Fruit fly (Drosophila melanogaster) whole organism, wandering third instar larva: Measurements from ENCODE around the gene CG13640.

Experiments used
- CG9705 ChIP-seq: fragments of 200-800 bp; sonication (Bioruptor generic); optimal IDR thresholded peaks from 2 replicates; lab custom pipeline; 2018; ENCODE audit warnings: missing biosample characterization, mild to moderate bottlenecking, missing genetic modification characterization
- Hnf4 ChIP-seq: fragments of 200-800 bp; sonication (Bioruptor generic); optimal IDR thresholded peaks from 2 replicates; lab custom pipeline; 2016; ENCODE audit warnings: missing biosample characterization, mild to moderate bottlenecking, missing genetic modification characterization
- Hr78 ChIP-seq: fragments of >200 bp; optimal IDR thresholded peaks from 2 replicates; lab custom pipeline; 2017; ENCODE audit warnings: missing biosample characterization, missing genetic modification characterization
- Hr83 ChIP-seq: fragments of 200-300 bp; sonication (Bioruptor generic); optimal IDR thresholded peaks from 2 replicates; lab custom pipeline; 2016; ENCODE audit warnings: missing biosample characterization, mild to moderate bottlenecking, missing genetic modification characterization, moderate library complexity; ENCODE audit not compliant: poor library complexity, severe bottlenecking
- Myc ChIP-seq: fragments of >200 bp; optimal IDR thresholded peaks from 2 replicates; lab custom pipeline; 2017
- OdsH ChIP-seq: fragments of 200-800 bp; sonication (Bioruptor generic); optimal IDR thresholded peaks from 2 replicates; lab custom pipeline; 2016; ENCODE audit warnings: missing biosample characterization, mild to moderate bottlenecking, missing genetic modification characterization
- jim ChIP-seq: fragments of 175-275, 200-325 bp; sonication (Bioruptor generic); optimal IDR thresholded peaks from 2 replicates; lab custom pipeline; 2016; ENCODE audit warnings: missing biosample characterization, mild to moderate bottlenecking, missing genetic modification characterization
- lola ChIP-seq: fragments of >200 bp; optimal IDR thresholded peaks from 2 replicates; lab custom pipeline; 2017; ENCODE audit warnings: missing biosample characterization, missing genetic modification characterization
- rgr ChIP-seq: fragments of 200-800 bp; sonication (Bioruptor generic); optimal IDR thresholded peaks from 3 replicates; lab custom pipeline; 2016; ENCODE audit warnings: missing biosample characterization, mild to moderate bottlenecking, missing genetic modification characterization
- tai ChIP-seq: sonication (Bioruptor generic); optimal IDR thresholded peaks from 2 replicates; lab custom pipeline; 2016; ENCODE audit warnings: missing biosample characterization, missing genetic modification characterization
- usp ChIP-seq: fragments of >200 bp; optimal IDR thresholded peaks from 2 replicates; lab custom pipeline; 2017; ENCODE audit warnings: missing biosample characterization, missing genetic modification characterization

dm6 chr3R:24841063-24841462, 20.9 kb downstream of the CG13640 start, which contains the start of gene CG33658:
- no peak for TF ChIP-seq CG9705 (GFP tag; lab: Kevin White, UChicago)
- no peak for TF ChIP-seq lola (GFP tag; lab: Kevin White, UChicago)
- TF ChIP-seq Hr78 (GFP tag; lab: Kevin White, UChicago) = no peak
- no peak for TF ChIP-seq Hnf4 (GFP tag; lab: Kevin White, UChicago)
- TF ChIP-seq Myc (lab: Kevin White, UChicago) = no peak
- no peak for TF ChIP-seq rgr (GFP tag; lab: Kevin White, UChicago)
- no peak for TF ChIP-seq jim
- no peak for TF ChIP-seq Hr83 (GFP tag; lab: Kevin White, UChicago)
- no peak for TF ChIP-seq OdsH (GFP tag; lab: Kevin White, UChicago)
- no peak for TF ChIP-seq usp (GFP tag; lab: Kevin White, UChicago)
- TF ChIP-seq tai (GFP tag; lab: Kevin White, UChicago) = no peak
